Worm (Caenorhabditis elegans): ENCODE results near the gene K05B2.2.

The K05B2.2 gene

ce11 chrX:4957259-4957658 lies 51.4 kb downstream of the K05B2.2 start, which contains the start of gene M03F4.4:
Gene M03F4.4, minus strand, starts transcription at chrX:4957418.
- no peak for TF ChIP-seq nhr-25 (tag; optimal IDR thresholded peaks at IDR 0.05)
- no peak for TF ChIP-seq ZK546.5 (tag; optimal IDR thresholded peaks at IDR 0.05)
- TF ChIP-seq pha-4 (tag; optimal IDR thresholded peaks at IDR 0.05) = peak; percentile 20
- TF ChIP-seq lin-39 (tag; optimal IDR thresholded peaks at IDR 0.05) = peak; percentile 8
- TF ChIP-seq nhr-237 (tag; optimal IDR thresholded peaks at IDR 0.05) = no peak
- TF ChIP-seq nfya-1 (tag; optimal IDR thresholded peaks at IDR 0.05; ENCODE audit: insufficient read depth) = peak; percentile 23
- peak; percentile 45 for TF ChIP-seq egl-5 (tag; optimal IDR thresholded peaks at IDR 0.05)
- no peak for TF ChIP-seq elt-2 (tag; optimal IDR thresholded peaks at IDR 0.05)
- peak; percentile 7 for TF ChIP-seq nhr-11 (tag; optimal IDR thresholded peaks at IDR 0.05)
- no peak for TF ChIP-seq unc-62 (GFP tag; optimal IDR thresholded peaks at IDR 0.05)

- TF ChIP-seq pha-4 (tag; optimal IDR thresholded peaks at IDR 0.05) (peak; percentile 54), nhr-12 (tag; optimal IDR thresholded peaks at IDR 0.05) (no peak)
These were observed 53.1 kb downstream of the K05B2.2 start for ce11 chrX:4958986-4959385.

- no peak for TF ChIP-seq nhr-237 (tag; optimal IDR thresholded peaks at IDR 0.05)
- no peak for TF ChIP-seq pqm-1 (tag; optimal IDR thresholded peaks at IDR 0.05)
- peak; percentile 4 for TF ChIP-seq nfya-1 (tag; optimal IDR thresholded peaks at IDR 0.05; ENCODE audit: insufficient read depth)
- peak; percentile 56 for TF ChIP-seq egl-5 (tag; optimal IDR thresholded peaks at IDR 0.05)
These were observed 53.6 kb downstream of the K05B2.2 start for ce11 chrX:4959440-4959839.

DNA sequence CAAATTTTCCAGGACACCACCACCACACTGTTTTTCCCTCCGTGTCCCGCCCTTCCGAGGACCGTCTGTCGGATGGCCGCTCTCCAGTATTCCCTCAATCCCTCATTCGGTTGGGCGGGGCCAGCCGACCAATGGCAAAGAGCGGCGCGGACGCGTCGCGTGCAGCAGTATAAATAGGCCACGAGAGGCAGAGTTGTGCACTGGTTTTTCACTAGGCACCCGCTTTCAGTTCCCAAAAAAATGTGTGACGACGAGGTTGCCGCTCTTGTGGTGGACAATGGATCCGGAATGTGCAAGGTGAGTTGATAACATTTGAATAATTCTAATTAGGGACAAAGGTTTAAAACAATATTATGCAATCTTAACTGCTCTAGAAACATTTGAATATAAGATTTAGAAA lies 54.5 kb downstream of the K05B2.2 start, which contains the start of gene act-4:
act-4 (plus strand) TSS at position 200 of the 400 bp plus-strand sequence.
- peak; percentile 58 for TF ChIP-seq lin-39 (tag; optimal IDR thresholded peaks at IDR 0.05)
- TF ChIP-seq egl-5 (tag; optimal IDR thresholded peaks at IDR 0.05) = peak; percentile 44
- no peak for TF ChIP-seq fkh-2 (tag; optimal IDR thresholded peaks at IDR 0.05)
- no peak for TF ChIP-seq aly-2 (tag; optimal IDR thresholded peaks at IDR 0.05)
- TF ChIP-seq nhr-43 (tag; optimal IDR thresholded peaks at IDR 0.05; ENCODE audit: poor library complexity, severe bottlenecking) = no peak
- TF ChIP-seq nhr-23 (tag; optimal IDR thresholded peaks at IDR 0.05) = peak; percentile 5
- no peak for TF ChIP-seq ztf-4 (tag; optimal IDR thresholded peaks at IDR 0.05)
- no peak for TF ChIP-seq ZK546.5 (tag; optimal IDR thresholded peaks at IDR 0.05)
- TF ChIP-seq skn-1 (tag; optimal IDR thresholded peaks at IDR 0.05) = no peak
- TF ChIP-seq sea-2 (GFP tag; optimal IDR thresholded peaks at IDR 0.05) = no peak
- TF ChIP-seq fkh-10 (GFP tag; optimal IDR thresholded peaks at IDR 0.05) = peak; percentile 48
- TF ChIP-seq ztf-11 (tag; optimal IDR thresholded peaks at IDR 0.05) = no peak
- no peak for TF ChIP-seq nhr-67 (tag; optimal IDR thresholded peaks at IDR 0.05)
- peak; percentile 45 for TF ChIP-seq mdl-1 (tag; optimal IDR thresholded peaks at IDR 0.05)
- TF ChIP-seq elt-3 (tag; optimal IDR thresholded peaks at IDR 0.05) = no peak
- TF ChIP-seq mml-1 (tag; optimal IDR thresholded peaks at IDR 0.05) = no peak
- TF ChIP-seq elt-1 (tag; optimal IDR thresholded peaks at IDR 0.05) = no peak
- TF ChIP-seq ceh-28 (tag; optimal IDR thresholded peaks at IDR 0.05) = no peak
- TF ChIP-seq ceh-9 (tag; optimal IDR thresholded peaks at IDR 0.05) = no peak
- TF ChIP-seq jun-1 (tag; optimal IDR thresholded peaks at IDR 0.05) = no peak
- TF ChIP-seq nhr-28 (tag; optimal IDR thresholded peaks at IDR 0.05) = no peak
- peak; percentile 37 for TF ChIP-seq lin-15B (tag; optimal IDR thresholded peaks at IDR 0.05)
- peak; percentile 44 for TF ChIP-seq lsy-12 (tag; optimal IDR thresholded peaks at IDR 0.05)
- TF ChIP-seq fos-1 (tag; optimal IDR thresholded peaks at IDR 0.05) = no peak
- peak; percentile 45 for TF ChIP-seq pha-4 (tag; optimal IDR thresholded peaks at IDR 0.05)
- no peak for TF ChIP-seq elt-2 (tag; optimal IDR thresholded peaks at IDR 0.05)
- peak; percentile 100 for TF ChIP-seq nfya-1 (tag; optimal IDR thresholded peaks at IDR 0.05; ENCODE audit: insufficient read depth)
- no peak for TF ChIP-seq unc-39 (tag; optimal IDR thresholded peaks at IDR 0.05)
- TF ChIP-seq ceh-82 (tag; optimal IDR thresholded peaks at IDR 0.05) = no peak
- TF ChIP-seq nhr-12 (tag; optimal IDR thresholded peaks at IDR 0.05) = no peak
- TF ChIP-seq tbx-2 (tag; optimal IDR thresholded peaks at IDR 0.05) = peak; percentile 10
- no peak for TF ChIP-seq daf-12 (tag; optimal IDR thresholded peaks at IDR 0.05)
- TF ChIP-seq zag-1 (tag; optimal IDR thresholded peaks at IDR 0.05) = no peak
- peak; percentile 91 for TF ChIP-seq hmg-11 (tag; optimal IDR thresholded peaks at IDR 0.05)
- TF ChIP-seq nhr-11 (tag; optimal IDR thresholded peaks at IDR 0.05) = no peak
- no peak for TF ChIP-seq nhr-77 (tag; optimal IDR thresholded peaks at IDR 0.05)
- no peak for TF ChIP-seq ceh-16 (tag; optimal IDR thresholded peaks at IDR 0.05)
- TF ChIP-seq nhr-25 (tag; optimal IDR thresholded peaks at IDR 0.05) = no peak
- TF ChIP-seq ama-1 (optimal IDR thresholded peaks at IDR 0.05) = peak; percentile 96
